Fruit fly (Drosophila melanogaster) whole organism, pupa: ENCODE results near the gene Lamtor3.

Source experiments
- CG10348 ChIP-seq: fragments of 200-800 bp; sonication (Bioruptor generic); IDR thresholded peaks from 2 replicates; pipeline ENCODE4 v1.3.6; 2022; ENCODE audit warnings: missing biosample characterization, missing genetic modification characterization
- CG12605 ChIP-seq: fragments of 200-800 bp; sonication (Bioruptor generic); IDR thresholded peaks from 2 replicates; pipeline ENCODE4 v1.3.6; 2022; ENCODE audit warnings: missing biosample characterization, missing genetic modification characterization
- CG13204 ChIP-seq: fragments of 200-800 bp; sonication (Bioruptor generic); optimal IDR thresholded peaks from 2 replicates; lab custom pipeline; 2018; ENCODE audit warnings: missing biosample characterization, mild to moderate bottlenecking, missing genetic modification characterization, moderate library complexity
- CG14655 ChIP-seq: fragments of 200-800 bp; sonication (Bioruptor generic); optimal IDR thresholded peaks from 3 replicates; lab custom pipeline; 2017; ENCODE audit warnings: mild to moderate bottlenecking, missing biosample characterization, missing genetic modification reagents, missing genetic modification characterization
- CG15710 ChIP-seq: fragments of 200-800 bp; sonication (Bioruptor generic); optimal IDR thresholded peaks from 2 replicates; lab custom pipeline; 2018; ENCODE audit warnings: missing biosample characterization, mild to moderate bottlenecking, missing genetic modification characterization, moderate library complexity
- CG17806 ChIP-seq: fragments of 200-800 bp; sonication (Bioruptor generic); optimal IDR thresholded peaks from 2 replicates; lab custom pipeline; 2018; ENCODE audit warnings: missing biosample characterization, mild to moderate bottlenecking, missing genetic modification characterization, moderate library complexity
- CG32121 ChIP-seq: fragments of 200-800 bp; sonication (Bioruptor generic); IDR thresholded peaks from 2 replicates; pipeline ENCODE4 v1.3.6; 2022; ENCODE audit warnings: missing biosample characterization, missing genetic modification characterization
- CG34367 ChIP-seq: fragments of 200-800 bp; sonication (Bioruptor generic); optimal IDR thresholded peaks from 2 replicates; lab custom pipeline; 2018; ENCODE audit warnings: missing biosample characterization, mild to moderate bottlenecking, missing genetic modification characterization
- CG4496 ChIP-seq: fragments of 200-800 bp; sonication (Bioruptor generic); IDR thresholded peaks from 3 replicates; pipeline ENCODE4 v1.3.6; 2022; ENCODE audit warnings: missing biosample characterization, missing genetic modification characterization
- CG8159 ChIP-seq: fragments of 200-800 bp; sonication (Bioruptor generic); optimal IDR thresholded peaks from 3 replicates; lab custom pipeline; 2018; ENCODE audit warnings: missing biosample characterization, mild to moderate bottlenecking, missing genetic modification characterization, moderate library complexity
- CG8301 ChIP-seq: fragments of 200-800 bp; sonication (Bioruptor generic); optimal IDR thresholded peaks from 2 replicates; lab custom pipeline; 2018; ENCODE audit warnings: missing biosample characterization, mild to moderate bottlenecking, missing genetic modification characterization
- CG9948 ChIP-seq: fragments of 200-800 bp; sonication (Bioruptor generic); optimal IDR thresholded peaks from 2 replicates; lab custom pipeline; 2018; ENCODE audit warnings: missing biosample characterization, mild to moderate bottlenecking, missing genetic modification characterization, moderate library complexity
- D1 ChIP-seq: fragments of 200-800 bp; sonication (Bioruptor generic); optimal IDR thresholded peaks from 2 replicates; lab custom pipeline; 2018; ENCODE audit warnings: missing biosample characterization, mild to moderate bottlenecking, missing genetic modification characterization, moderate library complexity
- EcR ChIP-seq: fragments of 200-800 bp; sonication (Bioruptor generic); optimal IDR thresholded peaks from 3 replicates; lab custom pipeline; 2019; ENCODE audit warnings: missing biosample characterization, missing genetic modification characterization, mild to moderate bottlenecking, moderate library complexity, missing genetic modification reagents
- Ets98B ChIP-seq: fragments of 200-800 bp; sonication (Bioruptor generic); IDR thresholded peaks from 2 replicates; pipeline ENCODE4 v1.3.6; 2022; ENCODE audit warnings: missing biosample characterization, missing genetic modification characterization
- Pif1A ChIP-seq: fragments of 200-800 bp; sonication (Bioruptor generic); optimal IDR thresholded peaks from 3 replicates; lab custom pipeline; 2016; ENCODE audit warnings: missing biosample characterization, missing genetic modification characterization
- Pif1B ChIP-seq: fragments of 200-800 bp; sonication (Bioruptor generic); optimal IDR thresholded peaks from 3 replicates; lab custom pipeline; 2016; ENCODE audit warnings: missing biosample characterization, missing genetic modification characterization
- Snoo ChIP-seq: fragments of 200-800 bp; sonication (Bioruptor generic); optimal IDR thresholded peaks from 3 replicates; lab custom pipeline; 2017; ENCODE audit warnings: missing biosample characterization, mild to moderate bottlenecking, missing genetic modification characterization, inconsistent platforms
- fd96Ca ChIP-seq: fragments of 200-800 bp; sonication (Bioruptor generic); IDR thresholded peaks from 3 replicates; pipeline ENCODE4 v1.3.6; 2022; ENCODE audit warnings: missing biosample characterization, missing genetic modification characterization
- gl ChIP-seq: fragments of 200-800 bp; sonication (Bioruptor generic); optimal IDR thresholded peaks from 2 replicates; lab custom pipeline; 2018; ENCODE audit warnings: missing biosample characterization, mild to moderate bottlenecking, missing genetic modification characterization
- rn ChIP-seq: fragments of 200-800 bp; sonication (Bioruptor generic); IDR thresholded peaks from 2 replicates; pipeline ENCODE4 v1.3.6; 2022; ENCODE audit warnings: missing biosample characterization, missing genetic modification characterization

Gene Lamtor3

dm6 chr2L:17514090-17514715 is 33.2 kb downstream of the Lamtor3 start:
- TF ChIP-seq gl (tag; lab: Kevin White, UChicago) (no peak), D1 (no peak), CG10348 (GFP tag; lab: Robert Waterston, UW) (no peak), CG12605 (GFP tag; lab: Robert Waterston, UW) (no peak), CG4496 (GFP tag; lab: Robert Waterston, UW) (no peak), CG32121 (GFP tag; lab: Robert Waterston, UW) (no peak), CG14655 (GFP tag; lab: Kevin White, UChicago) (peak; percentile 8), Pif1B (GFP tag; lab: Kevin White, UChicago) (peak; percentile 19), CG9948 (no peak), CG13204 (GFP tag; lab: Kevin White, UChicago) (no peak), CG15710 (tag; lab: Kevin White, UChicago) (no peak), Ets98B (no peak), CG8159 (tag; lab: Kevin White, UChicago) (peak; percentile 75), Snoo (no peak), EcR (GFP tag; lab: Kevin White, UChicago) (no peak), fd96Ca (GFP tag; lab: Robert Waterston, UW) (no peak), CG17806 (tag; lab: Kevin White, UChicago) (no peak), Pif1A (GFP tag; lab: Kevin White, UChicago) (peak; percentile 25), CG8301 (tag; lab: Kevin White, UChicago) (no peak), CG34367 (peak; percentile 15), rn (GFP tag; lab: Robert Waterston, UW) (no peak)

dm6 chr2L:17524449-17524848 is 43.4 kb downstream of the Lamtor3 start, which contains the start of gene CG15143:
TSS of gene CG15143 (minus strand) at chr2L:17524549.
- TF ChIP-seq Ets98B (no peak), CG34367 (no peak)
- TF ChIP-seq, all 21 proteins: peak for 0

DNA sequence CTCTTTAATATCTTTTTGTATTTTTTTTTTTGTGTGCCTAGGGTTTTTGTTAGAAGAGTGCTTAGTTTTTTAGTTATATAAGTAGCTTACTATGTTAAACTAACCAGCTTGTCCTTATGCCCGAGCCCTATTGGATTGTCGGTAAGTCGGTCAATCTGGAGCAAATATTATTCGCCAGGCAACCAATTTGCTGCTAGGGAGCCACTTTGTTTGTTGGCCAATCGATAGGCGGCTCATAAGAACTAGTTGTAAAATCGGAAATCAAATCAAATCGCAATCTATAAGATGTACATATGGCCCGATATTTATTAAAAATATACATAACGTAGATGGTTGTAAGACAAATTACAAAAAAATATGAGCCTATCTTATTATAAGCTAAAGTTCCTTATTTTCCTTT is 48.0 kb downstream of the Lamtor3 start, which contains the start of gene CG15144:
Gene CG15144 (minus strand): TSS at position 101 of the 400 bp plus-strand sequence.
- TF ChIP-seq CG14655 (GFP tag; lab: Kevin White, UChicago) = no peak
- no peak for TF ChIP-seq CG13204 (GFP tag; lab: Kevin White, UChicago)
- no peak for TF ChIP-seq EcR (GFP tag; lab: Kevin White, UChicago)
- no peak for TF ChIP-seq D1
- TF ChIP-seq CG34367 = no peak
- no peak for TF ChIP-seq CG4496 (GFP tag; lab: Robert Waterston, UW)
- TF ChIP-seq Ets98B = no peak
- no peak for TF ChIP-seq CG9948
- TF ChIP-seq fd96Ca (GFP tag; lab: Robert Waterston, UW) = no peak
- no peak for TF ChIP-seq Snoo
- no peak for TF ChIP-seq rn (GFP tag; lab: Robert Waterston, UW)
- TF ChIP-seq Pif1A (GFP tag; lab: Kevin White, UChicago) = no peak
- TF ChIP-seq CG10348 (GFP tag; lab: Robert Waterston, UW) = no peak
- TF ChIP-seq CG17806 (tag; lab: Kevin White, UChicago) = no peak
- no peak for TF ChIP-seq CG15710 (tag; lab: Kevin White, UChicago)
